Worm (Caenorhabditis elegans): Measurements from ENCODE around the gene F26F2.13.

The F26F2.13 gene

DNA sequence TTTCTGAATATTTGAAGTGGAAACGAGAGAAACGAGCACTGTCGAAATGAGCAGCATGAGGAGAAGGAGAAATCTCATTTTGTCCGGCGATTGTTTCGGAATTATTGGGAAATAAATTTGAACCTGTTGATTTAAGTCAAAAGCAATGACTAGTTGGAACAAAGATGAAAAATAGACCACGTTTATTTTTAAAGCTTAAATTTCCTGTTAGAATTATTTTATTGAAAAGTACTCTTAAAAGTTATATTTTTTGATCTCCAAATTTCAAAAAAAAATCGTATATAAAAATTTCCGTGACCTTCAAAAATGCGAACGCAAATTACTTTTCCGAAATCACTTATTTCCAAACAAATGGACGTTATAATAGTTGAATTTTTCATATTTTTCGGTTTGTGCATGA lies 31.5 kb downstream of the F26F2.13 start, which contains the start of gene F26F2.11:
Gene F26F2.11, minus strand, starts transcription at position 101 of the 400 bp plus-strand sequence.
- TF ChIP-seq egl-18 (GFP tag; IDR thresholded peaks at IDR 0.05) (no peak), nhr-179 (tag; optimal IDR thresholded peaks at IDR 0.05) (no peak), hmg-1.2 (GFP tag; IDR thresholded peaks at IDR 0.05) (no peak), hmg-20 (GFP tag; IDR thresholded peaks at IDR 0.05) (no peak), atf-7 (tag; optimal IDR thresholded peaks at IDR 0.05) (no peak)

DNA sequence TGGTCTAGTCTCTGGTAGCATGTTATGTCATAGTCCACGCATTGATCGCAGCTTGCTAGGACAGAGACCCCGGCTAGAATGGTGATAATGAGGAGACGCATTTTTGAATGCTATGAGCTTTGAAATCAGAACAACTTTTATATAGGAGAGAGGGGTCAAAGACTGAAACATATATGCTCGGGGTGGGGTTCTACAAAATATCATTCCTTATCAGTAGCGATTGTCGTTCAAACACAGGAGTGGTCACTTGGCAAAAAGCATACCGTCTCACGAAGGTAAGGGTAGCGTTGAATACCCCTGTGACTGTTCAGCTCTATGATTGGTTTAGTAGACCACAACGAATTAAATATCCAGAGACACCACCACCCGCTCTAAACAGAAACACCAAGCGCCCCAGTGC lies 32.9 kb downstream of the F26F2.13 start, which contains the start of gene F46B3.1:
Gene F46B3.1, minus strand, starts transcription at position 101 of the 400 bp plus-strand sequence.
- TF ChIP-seq mel-28 (tag; optimal IDR thresholded peaks at IDR 0.05; ENCODE audit: borderline replicate concordance) (no peak), mes-4 (tag; optimal IDR thresholded peaks at IDR 0.05) (no peak), let-526 (GFP tag; IDR thresholded peaks at IDR 0.05) (no peak), ceh-27 (GFP tag; optimal IDR thresholded peaks at IDR 0.05) (no peak), hrde-1 (tag; optimal IDR thresholded peaks at IDR 0.05; ENCODE audit: borderline replicate concordance) (no peak), F57A8.1 (GFP tag; optimal IDR thresholded peaks at IDR 0.05) (no peak), mxl-1 (tag; optimal IDR thresholded peaks at IDR 0.05) (no peak), nfyb-1 (GFP tag; IDR thresholded peaks at IDR 0.05) (no peak), hmg-1.2 (GFP tag; IDR thresholded peaks at IDR 0.05) (no peak), aptf-2 (GFP tag; conservative IDR thresholded peaks at IDR 0.05) (no peak), dpl-1 (GFP tag; optimal IDR thresholded peaks at IDR 0.05) (no peak), dox-1 (GFP tag; IDR thresholded peaks at IDR 0.05) (no peak), nfya-1 (tag; optimal IDR thresholded peaks at IDR 0.05; ENCODE audit: borderline replicate concordance, insufficient read depth) (no peak), F33H1.4 (GFP tag; IDR thresholded peaks at IDR 0.05) (no peak), nfya-2 (GFP tag; IDR thresholded peaks at IDR 0.05) (no peak), snpc-3.4 (tag; optimal IDR thresholded peaks at IDR 0.05) (no peak)

DNA sequence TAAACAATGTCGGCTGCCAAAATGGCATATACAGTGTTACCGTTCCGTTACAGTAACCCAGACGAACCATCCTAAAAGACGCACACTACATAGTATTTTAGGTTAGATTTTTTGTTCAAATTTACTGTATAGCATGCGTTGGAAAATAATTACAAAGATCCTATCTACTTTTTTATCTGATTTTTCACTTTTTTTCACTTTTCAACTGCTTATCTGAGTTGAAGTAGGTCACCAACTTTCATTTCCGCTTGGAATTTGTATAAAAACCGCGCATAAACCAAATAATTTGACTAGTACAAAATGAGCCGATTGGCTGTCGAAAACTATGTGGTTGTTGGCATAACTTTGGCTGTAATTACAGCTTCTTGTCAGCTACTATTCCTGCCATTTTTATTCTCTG lies 35.6 kb downstream of the F26F2.13 start, which contains the start of gene col-163:
Gene col-163, plus strand, starts transcription at position 301 of the 400 bp plus-strand sequence.
- no peak for TF ChIP-seq akir-1 (GFP tag; optimal IDR thresholded peaks at IDR 0.05)
- no peak for TF ChIP-seq F49E8.2 (tag; optimal IDR thresholded peaks at IDR 0.05; ENCODE audit: insufficient read depth)
- TF ChIP-seq B0035.1 (tag; optimal IDR thresholded peaks at IDR 0.05): no peak
- no peak for TF ChIP-seq nhr-27 (tag; optimal IDR thresholded peaks at IDR 0.05)
- no peak for TF ChIP-seq dpl-1 (GFP tag; optimal IDR thresholded peaks at IDR 0.05)
- TF ChIP-seq aptf-2 (GFP tag; conservative IDR thresholded peaks at IDR 0.05): no peak
- TF ChIP-seq F57A8.1 (GFP tag; optimal IDR thresholded peaks at IDR 0.05): no peak
- no peak for TF ChIP-seq mcd-1 (GFP tag; IDR thresholded peaks at IDR 0.05)
- no peak for TF ChIP-seq snpc-1.3 (tag; optimal IDR thresholded peaks at IDR 0.05; ENCODE audit: insufficient read depth)
- no peak for TF ChIP-seq F39B2.1 (GFP tag; IDR thresholded peaks at IDR 0.05)
- no peak for TF ChIP-seq madf-8 (GFP tag; conservative IDR thresholded peaks at IDR 0.05)
- no peak for TF ChIP-seq ekl-4 (GFP tag; IDR thresholded peaks at IDR 0.05)
- no peak for TF ChIP-seq Y53F4B.3 (GFP tag; IDR thresholded peaks at IDR 0.05)
- TF ChIP-seq efl-1 (GFP tag; optimal IDR thresholded peaks at IDR 0.05): no peak

DNA sequence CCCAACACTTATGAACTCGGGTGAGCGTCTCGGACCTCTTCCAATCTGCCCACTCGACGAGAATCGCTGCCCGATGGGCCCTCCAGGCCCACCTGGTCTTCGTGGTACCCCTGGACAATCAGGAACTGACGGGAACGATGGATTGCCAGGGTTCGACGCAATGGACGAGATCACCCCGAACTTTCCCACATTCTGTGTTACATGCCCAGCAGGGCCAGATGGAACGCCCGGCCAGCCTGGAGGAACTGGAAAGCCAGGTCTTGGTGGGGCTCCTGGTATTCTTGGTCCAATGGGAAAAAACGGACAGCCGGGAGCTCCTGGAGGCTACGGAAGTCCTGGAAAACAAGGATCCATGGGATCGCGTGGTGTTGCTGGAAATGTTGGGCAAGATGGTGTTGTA lies 36.5 kb downstream of the F26F2.13 start:
- TF ChIP-seq ZK185.1 (tag; optimal IDR thresholded peaks at IDR 0.05; ENCODE audit: poor library complexity, severe bottlenecking): no peak
- TF ChIP-seq tbx-9 (tag; optimal IDR thresholded peaks at IDR 0.05; ENCODE audit: borderline replicate concordance): no peak
- TF ChIP-seq zfh-2 (GFP tag; conservative IDR thresholded peaks at IDR 0.05): peak; percentile 55; the same call in 1 of the 2 replicates
- no peak for TF ChIP-seq F23B12.7 (tag; optimal IDR thresholded peaks at IDR 0.05; ENCODE audit: insufficient read depth)
- TF ChIP-seq snpc-4 (GFP tag; optimal IDR thresholded peaks at IDR 0.05): no peak
- TF ChIP-seq snpc-4 (tag; optimal IDR thresholded peaks at IDR 0.05): no peak
- no peak for TF ChIP-seq ceh-100 (GFP tag; IDR thresholded peaks at IDR 0.05)
- TF ChIP-seq lag-1 (GFP tag; IDR thresholded peaks at IDR 0.05): 0 out of 2 replicates have a peak, but pooled peaks have one; percentile 75
- TF ChIP-seq bed-2 (GFP tag; IDR thresholded peaks at IDR 0.05): no peak
- TF ChIP-seq T26A5.8 (tag; optimal IDR thresholded peaks at IDR 0.05): no peak
- no peak for TF ChIP-seq ceh-27 (GFP tag; optimal IDR thresholded peaks at IDR 0.05)
- no peak for TF ChIP-seq madf-6 (GFP tag; IDR thresholded peaks at IDR 0.05)
- TF ChIP-seq snpc-1.3 (tag; optimal IDR thresholded peaks at IDR 0.05; ENCODE audit: insufficient read depth): no peak
- TF ChIP-seq akir-1 (GFP tag; optimal IDR thresholded peaks at IDR 0.05): no peak
- no peak for TF ChIP-seq cebp-2 (GFP tag; IDR thresholded peaks at IDR 0.05)
- TF ChIP-seq lsl-1 (GFP tag; optimal IDR thresholded peaks at IDR 0.05): no peak

Measured in whole organism, young adult.